Worm (Caenorhabditis elegans) whole organism, young adult: ENCODE measurements around the gene F14F7.4.

Source experiments
- F55B11.4 ChIP-seq: sonication (generic microtip); optimal IDR thresholded peaks from 2 replicates; lab custom pipeline; 2016; ENCODE audit warnings: missing compliant biosample characterization, missing genetic modification characterization, borderline replicate concordance; ENCODE audit not compliant: insufficient read depth
- ama-1 ChIP-seq, 3 experiments: fragments of 150-350 bp in 1 of 3; sonication (generic microtip) in 2 of 3; optimal IDR thresholded peaks; 2 replicates each; lab custom pipeline; 2014 to 2018; ENCODE audit warnings: missing biosample characterization in 2 of 3, missing genetic modification characterization in 2 of 3, missing genetic modification reagents in 2 of 3
- ceh-91 ChIP-seq: fragments of 200-800 bp; sonication (Bioruptor generic); IDR thresholded peaks from 2 replicates; pipeline ENCODE4 v1.3.6; 2022; ENCODE audit warnings: missing genetic modification reagents, missing genetic modification characterization, missing compliant biosample characterization
- efl-1 ChIP-seq: fragments of 150-350 bp; optimal IDR thresholded peaks from 2 replicates; lab custom pipeline; 2014; ENCODE audit warnings: missing biosample characterization, missing genetic modification reagents, missing genetic modification characterization
- mes-4 ChIP-seq: sonication (generic microtip); optimal IDR thresholded peaks from 2 replicates; lab custom pipeline; 2016; ENCODE audit warnings: missing genotype, missing genetic modification characterization, missing compliant biosample characterization
- nfya-1 ChIP-seq: sonication (generic microtip); optimal IDR thresholded peaks from 2 replicates; lab custom pipeline; 2017; ENCODE audit warnings: antibody characterized with exemption, missing compliant biosample characterization, missing genetic modification characterization, borderline replicate concordance; ENCODE audit not compliant: insufficient read depth

ce11 chrIII:13015754-13016317 is 13.7 kb downstream of the F14F7.4 start:
- no peak for TF ChIP-seq efl-1 (GFP tag; lab: Kevin White, UChicago)
- TF ChIP-seq mes-4, result no peak
- no peak for TF ChIP-seq ama-1 (optimal IDR thresholded peaks at IDR 0.05; lab: Kevin White, UChicago)
- peak; percentile 4 to 76 for TF ChIP-seq ama-1 (GFP tag; optimal IDR thresholded peaks at IDR 0.05; lab: Kevin White, UChicago)
- TF ChIP-seq ceh-91 (GFP tag; lab: Robert Waterston, UW), result no peak
- TF ChIP-seq F55B11.4 (tag; lab: Kevin White, UChicago), result no peak
- TF ChIP-seq nfya-1 (tag; lab: Kevin White, UChicago), result no peak
